Fruit fly (Drosophila melanogaster) whole organism, embryonic: ENCODE results near the gene Polr1C.
A peak's percentile ranks its signal among the peaks of the same experiment; 100 is the strongest.

Experiments used
- Aef1 ChIP-seq: fragments of 200-800 bp; sonication (Bioruptor generic); IDR thresholded peaks from 3 replicates; pipeline ENCODE4 v1.3.6; 2022; ENCODE audit warnings: missing biosample characterization, missing genetic modification characterization
- Antp ChIP-seq: fragments of 200-800 bp; sonication (Bioruptor generic); optimal IDR thresholded peaks from 3 replicates; lab custom pipeline; 2016; ENCODE audit warnings: missing biosample characterization, missing genetic modification characterization
- Asciz ChIP-seq: fragments of 200-800 bp; sonication (Bioruptor generic); optimal IDR thresholded peaks from 2 replicates; lab custom pipeline; 2017; ENCODE audit warnings: missing biosample characterization, mild to moderate bottlenecking, missing genetic modification characterization, missing genetic modification reagents
- Atf6 ChIP-seq: fragments of 200-800 bp; sonication (Bioruptor generic); IDR thresholded peaks from 2 replicates; pipeline ENCODE4 v1.3.6; 2022; ENCODE audit warnings: missing biosample characterization, missing genetic modification characterization
- CG1024 ChIP-seq: fragments of 200-800 bp; sonication (Bioruptor generic); IDR thresholded peaks from 2 replicates; pipeline ENCODE4 v1.3.6; 2022; ENCODE audit warnings: missing biosample characterization, missing genetic modification characterization
- CG10366 ChIP-seq: fragments of 200-800 bp; sonication (Bioruptor generic); IDR thresholded peaks from 2 replicates; pipeline ENCODE4 v1.3.6; 2022; ENCODE audit warnings: missing biosample characterization, missing genetic modification characterization
- CG10979 ChIP-seq: fragments of 200-800 bp; sonication (Bioruptor generic); optimal IDR thresholded peaks from 2 replicates; lab custom pipeline; 2018; ENCODE audit warnings: missing biosample characterization, mild to moderate bottlenecking, missing genetic modification characterization, moderate library complexity
- CG11504 ChIP-seq: fragments of 200-800 bp; sonication (Bioruptor generic); optimal IDR thresholded peaks from 3 replicates; lab custom pipeline; 2019; ENCODE audit warnings: missing biosample characterization, mild to moderate bottlenecking, missing genetic modification characterization, moderate library complexity
- CG12104 ChIP-seq: fragments of 200-800 bp; sonication (Bioruptor generic); optimal IDR thresholded peaks from 3 replicates; lab custom pipeline; 2016; ENCODE audit warnings: missing biosample characterization, missing genetic modification characterization
- CG12299 ChIP-seq: fragments of 200-800 bp; sonication (Bioruptor generic); optimal IDR thresholded peaks from 2 replicates; lab custom pipeline; 2018; ENCODE audit warnings: missing biosample characterization, mild to moderate bottlenecking, missing genetic modification characterization
- CG13775 ChIP-seq: fragments of 200-800 bp; sonication (Bioruptor generic); optimal IDR thresholded peaks from 3 replicates; lab custom pipeline; 2017; ENCODE audit warnings: missing biosample characterization, mild to moderate bottlenecking, missing genetic modification characterization
- CG1602 ChIP-seq: fragments of 200-800 bp; sonication (Bioruptor generic); optimal IDR thresholded peaks from 3 replicates; lab custom pipeline; 2016; ENCODE audit warnings: missing biosample characterization, missing genetic modification characterization
- CG18619 ChIP-seq: fragments of 200-800 bp; sonication (Bioruptor generic); optimal IDR thresholded peaks from 3 replicates; lab custom pipeline; 2017; ENCODE audit warnings: missing biosample characterization, mild to moderate bottlenecking, missing genetic modification characterization
- CG2116 ChIP-seq: fragments of 200-800 bp; sonication (Bioruptor generic); optimal IDR thresholded peaks from 3 replicates; lab custom pipeline; 2018; ENCODE audit warnings: missing biosample characterization, mild to moderate bottlenecking, missing genetic modification characterization
- CG30020 ChIP-seq: fragments of 200-800 bp; optimal IDR thresholded peaks from 2 replicates; lab custom pipeline; 2019; ENCODE audit warnings: missing biosample characterization, mild to moderate bottlenecking, missing genetic modification characterization, moderate library complexity
- CG31441 ChIP-seq: fragments of 200-800 bp; sonication (Bioruptor generic); IDR thresholded peaks from 2 replicates; pipeline ENCODE4 v1.3.6; 2022; ENCODE audit warnings: missing biosample characterization, missing genetic modification characterization
- CG4617 ChIP-seq: fragments of 200-800 bp; sonication (Bioruptor generic); optimal IDR thresholded peaks from 3 replicates; lab custom pipeline; 2016; ENCODE audit warnings: missing biosample characterization, missing genetic modification characterization, borderline replicate concordance
- CG4707 ChIP-seq: fragments of 200-800 bp; sonication (Bioruptor generic); optimal IDR thresholded peaks from 2 replicates; lab custom pipeline; 2018; ENCODE audit warnings: missing biosample characterization, mild to moderate bottlenecking, missing genetic modification characterization, moderate library complexity
- CG5180 ChIP-seq: fragments of 200-800 bp; sonication (Bioruptor generic); optimal IDR thresholded peaks from 3 replicates; lab custom pipeline; 2017; ENCODE audit warnings: missing biosample characterization, missing genetic modification characterization, mild to moderate bottlenecking, moderate library complexity, missing genetic modification reagents
- CG5953 ChIP-seq: fragments of 200-800 bp; sonication (Bioruptor generic); IDR thresholded peaks from 2 replicates; pipeline ENCODE4 v1.3.6; 2022; ENCODE audit warnings: missing biosample characterization, missing genetic modification characterization
- CG9797 ChIP-seq: fragments of 200-800 bp; sonication (Bioruptor generic); optimal IDR thresholded peaks from 3 replicates; lab custom pipeline; 2018; ENCODE audit warnings: missing biosample characterization, mild to moderate bottlenecking, missing genetic modification characterization
- CHES-1-like ChIP-seq: fragments of 200-800 bp; sonication (Bioruptor generic); optimal IDR thresholded peaks from 2 replicates; lab custom pipeline; 2016; ENCODE audit warnings: missing biosample characterization, missing genetic modification characterization
- CTCF ChIP-seq: fragments of 200-800 bp; sonication (Bioruptor generic); optimal IDR thresholded peaks from 2 replicates; lab custom pipeline; 2017; ENCODE audit warnings: missing biosample characterization, mild to moderate bottlenecking, missing genetic modification characterization, moderate library complexity
- Deaf1 ChIP-seq: fragments of 200-800 bp; optimal IDR thresholded peaks from 3 replicates; lab custom pipeline; 2019; ENCODE audit warnings: missing biosample characterization, mild to moderate bottlenecking, missing genetic modification characterization, moderate library complexity
- Nf-YA ChIP-seq: fragments of 200-800 bp; sonication (Bioruptor generic); IDR thresholded peaks from 2 replicates; pipeline ENCODE4 v1.3.6; 2022; ENCODE audit warnings: missing biosample characterization, missing genetic modification characterization
- Oaz ChIP-seq: fragments of 200-800 bp; sonication (Bioruptor generic); IDR thresholded peaks from 2 replicates; pipeline ENCODE4 v1.3.6; 2022; ENCODE audit warnings: missing biosample characterization, missing genetic modification characterization
- Sry-δ ChIP-seq: fragments of 200-800 bp; sonication (Bioruptor generic); optimal IDR thresholded peaks from 2 replicates; lab custom pipeline; 2016; ENCODE audit warnings: missing biosample characterization, missing genetic modification characterization
- Trl ChIP-seq, 3 experiments: fragments of >200 bp in 2 of 3; fragments of 200-800 bp in 1 of 3; sonication (Bioruptor generic) in 1 of 3; optimal IDR thresholded peaks; 2 replicates in 1 of 3; 3 replicates in 2 of 3; lab custom pipeline; 2016 to 2017; ENCODE audit warnings: missing biosample characterization in 1 of 3, missing genetic modification characterization in 1 of 3
- Vsx1 ChIP-seq: fragments of 200-800 bp; sonication (Bioruptor generic); optimal IDR thresholded peaks from 2 replicates; lab custom pipeline; 2017; ENCODE audit warnings: missing biosample characterization, mild to moderate bottlenecking, missing genetic modification characterization, missing genetic modification reagents
- al ChIP-seq: fragments of 200-800 bp; sonication (Bioruptor generic); IDR thresholded peaks from 2 replicates; pipeline ENCODE4 v1.3.6; 2022; ENCODE audit warnings: missing biosample characterization, missing genetic modification characterization
- bsh ChIP-seq, 2 experiments: fragments of 200-800 bp; sonication (Bioruptor generic); optimal IDR thresholded peaks; 2 replicates each; lab custom pipeline; 2017 to 2018; ENCODE audit warnings: mild to moderate bottlenecking in 2 of 2, missing biosample characterization in 2 of 2, missing genetic modification characterization in 2 of 2, moderate library complexity in 1 of 2
- ci ChIP-seq: fragments of 200-800 bp; sonication (Bioruptor generic); IDR thresholded peaks from 3 replicates; pipeline ENCODE4 v1.3.6; 2022; ENCODE audit warnings: missing biosample characterization, missing genetic modification characterization
- crol ChIP-seq: fragments of 200-800 bp; sonication (Bioruptor generic); IDR thresholded peaks from 2 replicates; pipeline ENCODE4 v1.3.6; 2022; ENCODE audit warnings: missing biosample characterization, missing genetic modification characterization
- disco-r ChIP-seq: fragments of 200-800 bp; sonication (Bioruptor generic); optimal IDR thresholded peaks from 2 replicates; lab custom pipeline; 2016; ENCODE audit warnings: missing biosample characterization, missing genetic modification characterization
- esg ChIP-seq: fragments of 200-800 bp; sonication (Bioruptor generic); conservative IDR thresholded peaks from 2 replicates; pipeline ENCODE4 v1.3.6; 2022; ENCODE audit warnings: missing biosample characterization, missing genetic modification characterization
- ftz-f1 ChIP-seq: fragments of 200-800 bp; sonication (Bioruptor generic); optimal IDR thresholded peaks from 2 replicates; lab custom pipeline; 2016; ENCODE audit warnings: missing biosample characterization, missing genetic modification characterization
- gcm2 ChIP-seq: fragments of 200-800 bp; sonication (Bioruptor generic); optimal IDR thresholded peaks from 2 replicates; lab custom pipeline; 2016; ENCODE audit warnings: missing biosample characterization, missing genetic modification characterization
- lmd ChIP-seq: fragments of 200-800 bp; sonication (Bioruptor generic); IDR thresholded peaks from 2 replicates; pipeline ENCODE4 v1.3.6; 2022; ENCODE audit warnings: missing biosample characterization, missing genetic modification characterization
- mirr ChIP-seq: fragments of 200-800 bp; sonication (Bioruptor generic); optimal IDR thresholded peaks from 3 replicates; lab custom pipeline; 2018; ENCODE audit warnings: missing biosample characterization, mild to moderate bottlenecking, missing genetic modification characterization
- otp ChIP-seq: fragments of 200-800 bp; sonication (Bioruptor generic); IDR thresholded peaks from 3 replicates; pipeline ENCODE4, ENCODE4 v1.3.6; 2022; ENCODE audit warnings: missing biosample characterization, missing genetic modification characterization
- pan ChIP-seq, 4 experiments: fragments of >200 bp in 3 of 4; fragments of 200-800 bp in 1 of 4; sonication (Bioruptor generic) in 1 of 4; optimal IDR thresholded peaks in 3 of 4; IDR thresholded peaks in 1 of 4; 2 replicates each; pipeline versions ENCODE4 v1.3.6 to Lab custom; 2017 to 2022; ENCODE audit warnings: missing biosample characterization in 2 of 4, missing genetic modification characterization in 2 of 4, mixed read lengths in 1 of 4
- pita ChIP-seq: fragments of 200-800 bp; sonication (Bioruptor generic); optimal IDR thresholded peaks from 2 replicates; lab custom pipeline; 2017; ENCODE audit warnings: missing biosample characterization, mild to moderate bottlenecking, missing genetic modification characterization
- salm ChIP-seq: fragments of 200-800 bp; sonication (Bioruptor generic); optimal IDR thresholded peaks from 2 replicates; lab custom pipeline; 2018; ENCODE audit warnings: missing biosample characterization, mild to moderate bottlenecking, missing genetic modification characterization
- shn ChIP-seq: fragments of 200-800 bp; sonication (Bioruptor generic); optimal IDR thresholded peaks from 3 replicates; lab custom pipeline; 2016; ENCODE audit warnings: missing biosample characterization, missing genetic modification characterization
- slou ChIP-seq: fragments of 200-800 bp; sonication (Bioruptor generic); optimal IDR thresholded peaks from 3 replicates; lab custom pipeline; 2016; ENCODE audit warnings: missing biosample characterization, missing genetic modification characterization
- so ChIP-seq: fragments of 200-800 bp; sonication (Bioruptor generic); IDR thresholded peaks from 3 replicates; pipeline ENCODE4 v1.3.6; 2022; ENCODE audit warnings: missing biosample characterization, missing genetic modification characterization
- sqz ChIP-seq: fragments of 200-800 bp; sonication (Bioruptor generic); optimal IDR thresholded peaks from 3 replicates; lab custom pipeline; 2018; ENCODE audit warnings: missing biosample characterization, mild to moderate bottlenecking, missing genetic modification characterization
- tgo ChIP-seq: fragments of 200-800 bp; sonication (Bioruptor generic); IDR thresholded peaks from 3 replicates; pipeline ENCODE4 v1.3.6; 2022; ENCODE audit warnings: missing biosample characterization, missing genetic modification characterization
- wdn ChIP-seq: fragments of 200-800 bp; sonication (Bioruptor generic); IDR thresholded peaks from 2 replicates; pipeline ENCODE4 v1.3.6; 2022; ENCODE audit warnings: missing biosample characterization, missing genetic modification characterization

Gene Polr1C

DNA sequence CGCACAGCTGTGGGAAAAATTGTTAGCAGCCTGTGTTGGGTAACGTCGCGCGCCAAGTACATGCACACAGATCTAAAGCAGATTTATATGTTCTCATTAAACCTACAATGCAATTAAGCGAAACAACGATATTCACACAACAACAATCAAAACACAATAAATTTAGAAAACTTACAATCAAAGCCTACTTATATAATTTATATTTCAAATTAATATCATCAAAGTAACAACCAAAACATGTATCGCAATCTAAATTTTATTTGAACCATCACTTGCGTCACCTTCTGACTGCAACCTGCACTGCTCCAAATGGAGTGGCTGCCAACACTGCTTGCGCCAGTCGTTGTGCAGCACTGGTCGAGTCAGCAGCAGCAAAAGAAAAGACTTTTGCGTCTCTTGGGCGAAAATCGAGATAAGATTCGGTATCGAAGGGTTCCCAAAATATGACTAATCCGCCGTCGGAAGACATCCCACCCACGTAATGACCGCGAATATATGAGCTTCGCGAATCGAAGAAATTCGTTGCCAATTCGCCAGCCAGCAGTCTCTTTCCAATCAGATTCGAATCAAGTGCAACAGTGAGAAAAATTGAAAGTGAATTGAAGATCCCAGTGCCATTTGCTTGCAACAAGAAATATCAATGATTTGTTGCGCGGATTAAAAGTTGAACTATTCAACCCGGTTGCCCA is 12.6 kb downstream of the Polr1C start, which contains the start of the genes CG8892 and CG34126 (continued):
- TF ChIP-seq CG12299 (peak; percentile 92), CHES-1-like (GFP tag; lab: Kevin White, UChicago) (peak; percentile 96), tgo (GFP tag; lab: Robert Waterston, UW) (peak; percentile 97), salm (peak; percentile 87), CG5953 (GFP tag; lab: Robert Waterston, UW) (peak; percentile 85), CG10366 (GFP tag; lab: Robert Waterston, UW) (peak; percentile 94), slou (GFP tag; lab: Kevin White, UChicago) (peak; percentile 98), Nf-YA (peak; percentile 89), CG1024 (peak; percentile 88), Oaz (GFP tag; lab: Robert Waterston, UW) (peak; percentile 90), CTCF (GFP tag; lab: Kevin White, UChicago) (peak; percentile 57), CG4707 (GFP tag; lab: Kevin White, UChicago) (peak; percentile 80), CG10979 (tag; lab: Kevin White, UChicago) (peak; percentile 95), pan (optimal IDR thresholded peaks at IDR 0.05; lab: Kevin White, UChicago) (no peak), pan (GFP tag; optimal IDR thresholded peaks at IDR 0.05 in 1 of 2, IDR thresholded peaks at IDR 0.05 in 1 of 2) (peak in 1 of 2 experiments; percentile 94), Deaf1 (tag; lab: Kevin White, UChicago) (peak; percentile 81), Atf6 (peak; percentile 97), CG5180 (GFP tag; lab: Kevin White, UChicago) (peak; percentile 86), CG31441 (GFP tag; lab: Robert Waterston, UW) (peak; percentile 96), CG4617 (GFP tag; lab: Kevin White, UChicago) (peak; percentile 99), CG1602 (GFP tag; lab: Kevin White, UChicago) (peak; percentile 99), lmd (GFP tag; lab: Robert Waterston, UW) (peak; percentile 97), Asciz (GFP tag; lab: Kevin White, UChicago) (peak; percentile 93), shn (peak; percentile 96), crol (GFP tag; lab: Robert Waterston, UW) (no peak), disco-r (GFP tag; lab: Kevin White, UChicago) (peak; percentile 83), esg (GFP tag; lab: Robert Waterston, UW) (peak; percentile 97), sqz (GFP tag; lab: Kevin White, UChicago) (peak; percentile 94), Vsx1 (GFP tag; lab: Kevin White, UChicago) (peak; percentile 86), Aef1 (GFP tag; lab: Robert Waterston, UW) (peak; percentile 97), CG12104 (peak; percentile 96), gcm2 (GFP tag; lab: Kevin White, UChicago) (peak; percentile 93), mirr (GFP tag; lab: Kevin White, UChicago) (peak; percentile 95), otp (peak; percentile 85), CG13775 (GFP tag; lab: Kevin White, UChicago) (peak; percentile 99), CG30020 (peak; percentile 89), CG11504 (peak; percentile 95), wdn (GFP tag; lab: Robert Waterston, UW) (peak; percentile 90), CG9797 (GFP tag; lab: Kevin White, UChicago) (peak; percentile 65), pita (GFP tag; lab: Kevin White, UChicago) (no peak), al (GFP tag; lab: Robert Waterston, UW) (peak; percentile 97), CG2116 (GFP tag; lab: Kevin White, UChicago) (peak; percentile 87), CG18619 (GFP tag; lab: Kevin White, UChicago) (peak; percentile 98), bsh (GFP tag; optimal IDR thresholded peaks at IDR 0.05; lab: Kevin White, UChicago) (peak; percentile 75 to 94), ftz-f1 (peak; percentile 92), Antp (GFP tag; lab: Kevin White, UChicago) (peak; percentile 96), Sry-δ (peak; percentile 73), Trl (optimal IDR thresholded peaks at IDR 0.05; lab: Kevin White, UChicago) (peak in 1 of 2 experiments; percentile 5), Trl (GFP tag; optimal IDR thresholded peaks at IDR 0.05; lab: Kevin White, UChicago) (peak; percentile 98), ci (GFP tag; lab: Robert Waterston, UW) (peak; percentile 89), so (GFP tag; lab: Robert Waterston, UW) (peak; percentile 95)
